Worm (Caenorhabditis elegans) whole organism, L2 larva: ENCODE results near the gene twk-48.

Experiments
- R02D3.7 ChIP-seq: fragments of 150-350 bp; optimal IDR thresholded peaks from 2 replicates; lab custom pipeline; 2014; ENCODE audit warnings: missing biosample characterization, missing genetic modification characterization
- aly-2 ChIP-seq: fragments of 150-350 bp; optimal IDR thresholded peaks from 2 replicates; lab custom pipeline; 2014; ENCODE audit warnings: missing biosample characterization, missing genetic modification characterization
- blmp-1 ChIP-seq: sonication (generic microtip); optimal IDR thresholded peaks from 2 replicates; lab custom pipeline; 2017; ENCODE audit warnings: missing genetic modification characterization, mild to moderate bottlenecking, missing compliant biosample characterization, antibody characterized with exemption, moderate library complexity; ENCODE audit not compliant: insufficient read depth
- ceh-82 ChIP-seq: fragments of 150-350 bp; optimal IDR thresholded peaks from 2 replicates; lab custom pipeline; 2014; ENCODE audit warnings: missing biosample characterization, missing genetic modification characterization
- elt-3 ChIP-seq: sonication (generic microtip); optimal IDR thresholded peaks from 2 replicates; lab custom pipeline; 2017; ENCODE audit warnings: missing biosample characterization, missing genetic modification characterization
- fos-1 ChIP-seq: fragments of 150-350 bp; optimal IDR thresholded peaks from 2 replicates; lab custom pipeline; 2014; ENCODE audit warnings: missing biosample characterization, missing genetic modification characterization
- gmeb-1 ChIP-seq: fragments of 150-350 bp; optimal IDR thresholded peaks from 2 replicates; lab custom pipeline; 2014; ENCODE audit warnings: missing biosample characterization, missing genetic modification characterization
- lsy-2 ChIP-seq, 2 experiments: fragments of 150-350 bp in 1 of 2; sonication (generic microtip) in 1 of 2; optimal IDR thresholded peaks; 2 replicates each; lab custom pipeline; 2014 to 2017; ENCODE audit warnings: missing biosample characterization in 2 of 2, missing genetic modification characterization in 2 of 2
- mbf-1 ChIP-seq: sonication (generic microtip); optimal IDR thresholded peaks from 2 replicates; lab custom pipeline; 2017; ENCODE audit warnings: missing biosample characterization, missing genetic modification characterization
- nhr-10 ChIP-seq: sonication (generic microtip); optimal IDR thresholded peaks from 2 replicates; lab custom pipeline; 2017; ENCODE audit warnings: missing biosample characterization, missing genetic modification characterization
- nhr-12 ChIP-seq: fragments of 150-350 bp; optimal IDR thresholded peaks from 2 replicates; lab custom pipeline; 2014; ENCODE audit warnings: missing biosample characterization, missing genetic modification characterization
- nhr-129 ChIP-seq: fragments of 150-350 bp; optimal IDR thresholded peaks from 2 replicates; lab custom pipeline; 2014; ENCODE audit warnings: missing biosample characterization, missing genetic modification characterization
- nhr-25 ChIP-seq: fragments of 150-350 bp; sonication (generic microtip); optimal IDR thresholded peaks from 3 replicates; lab custom pipeline; 2014; ENCODE audit warnings: missing biosample characterization, missing genetic modification characterization
- nhr-6 ChIP-seq: fragments of 150-350 bp; optimal IDR thresholded peaks from 2 replicates; lab custom pipeline; 2014; ENCODE audit warnings: missing biosample characterization, missing genetic modification characterization
- nhr-77 ChIP-seq: fragments of 150-350 bp; optimal IDR thresholded peaks from 2 replicates; lab custom pipeline; 2014; ENCODE audit warnings: missing biosample characterization, missing genetic modification characterization
- skn-1 ChIP-seq: sonication (generic microtip); optimal IDR thresholded peaks from 2 replicates; lab custom pipeline; 2017; ENCODE audit warnings: missing biosample characterization, missing genetic modification characterization
- sma-3 ChIP-seq: sonication (generic microtip); optimal IDR thresholded peaks from 2 replicates; lab custom pipeline; 2016; ENCODE audit warnings: missing genetic modification reagents, missing genetic modification characterization, missing compliant biosample characterization
- sma-9 ChIP-seq, 2 experiments: fragments of 150-350 bp in 1 of 2; sonication (generic microtip) in 1 of 2; optimal IDR thresholded peaks; 2 replicates each; lab custom pipeline; 2014 to 2016; ENCODE audit warnings: missing genetic modification characterization in 2 of 2, mild to moderate bottlenecking in 1 of 2, missing biosample characterization in 1 of 2, missing compliant biosample characterization in 1 of 2, missing genetic modification reagents in 1 of 2, moderate library complexity in 1 of 2
- unc-39 ChIP-seq: fragments of 150-350 bp; optimal IDR thresholded peaks from 2 replicates; lab custom pipeline; 2014; ENCODE audit warnings: missing biosample characterization, missing genetic modification characterization

Gene twk-48

DNA sequence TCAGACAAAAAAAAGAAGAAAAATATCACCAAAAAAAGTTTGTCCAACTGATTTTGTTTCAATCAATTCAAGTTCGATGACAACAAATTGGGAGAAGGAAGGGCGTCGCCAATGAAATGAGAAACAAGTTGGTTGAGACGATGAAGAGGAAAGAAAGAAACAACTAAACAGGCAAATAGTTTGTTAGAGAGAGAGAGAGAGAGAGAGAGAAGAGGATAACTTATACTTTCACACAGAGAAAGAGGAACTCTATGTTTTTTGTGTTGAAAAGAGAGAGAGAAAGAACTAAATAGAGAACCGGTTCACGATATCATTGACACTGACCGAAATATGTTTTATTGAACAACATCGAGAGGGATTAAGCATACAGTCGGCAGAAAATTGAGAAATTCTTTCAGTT, 47.0 kb downstream of the twk-48 start:
- TF ChIP-seq nhr-25 (tag; lab: Kevin White, UChicago) (peak; percentile 31), elt-3 (tag; lab: Kevin White, UChicago) (no peak), blmp-1 (peak; percentile 48), sma-3 (GFP tag; lab: Kevin White, UChicago) (peak; percentile 31), nhr-10 (tag; lab: Kevin White, UChicago) (no peak), sma-9 (GFP tag; optimal IDR thresholded peaks at IDR 0.05; lab: Kevin White, UChicago) (peak; percentile 8), sma-9 (tag; optimal IDR thresholded peaks at IDR 0.05; lab: Kevin White, UChicago) (no peak), lsy-2 (tag; optimal IDR thresholded peaks at IDR 0.05; lab: Kevin White, UChicago) (no peak), nhr-12 (tag; lab: Kevin White, UChicago) (no peak)

DNA sequence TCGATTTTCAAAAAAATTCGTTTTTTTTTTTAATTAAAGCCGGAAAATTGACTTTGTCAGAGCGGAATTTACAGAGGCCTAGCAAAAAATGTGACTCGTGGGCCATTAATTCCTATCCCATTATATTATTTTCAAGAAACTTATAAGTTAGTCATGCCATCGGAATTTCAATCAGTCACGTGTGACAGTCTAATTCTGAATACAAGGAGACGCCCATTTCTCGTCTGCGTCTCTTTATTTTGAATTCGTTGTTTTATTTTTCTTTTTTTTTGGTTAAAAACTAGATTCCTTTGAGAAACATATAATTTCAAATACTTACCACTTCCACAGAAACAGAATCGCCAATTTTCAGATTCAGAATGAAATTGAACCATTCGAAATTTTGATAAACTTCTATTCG, 48.2 kb downstream of the twk-48 start:
- TF ChIP-seq sma-3 (GFP tag; lab: Kevin White, UChicago) (peak; percentile 3), nhr-6 (no peak)

DNA sequence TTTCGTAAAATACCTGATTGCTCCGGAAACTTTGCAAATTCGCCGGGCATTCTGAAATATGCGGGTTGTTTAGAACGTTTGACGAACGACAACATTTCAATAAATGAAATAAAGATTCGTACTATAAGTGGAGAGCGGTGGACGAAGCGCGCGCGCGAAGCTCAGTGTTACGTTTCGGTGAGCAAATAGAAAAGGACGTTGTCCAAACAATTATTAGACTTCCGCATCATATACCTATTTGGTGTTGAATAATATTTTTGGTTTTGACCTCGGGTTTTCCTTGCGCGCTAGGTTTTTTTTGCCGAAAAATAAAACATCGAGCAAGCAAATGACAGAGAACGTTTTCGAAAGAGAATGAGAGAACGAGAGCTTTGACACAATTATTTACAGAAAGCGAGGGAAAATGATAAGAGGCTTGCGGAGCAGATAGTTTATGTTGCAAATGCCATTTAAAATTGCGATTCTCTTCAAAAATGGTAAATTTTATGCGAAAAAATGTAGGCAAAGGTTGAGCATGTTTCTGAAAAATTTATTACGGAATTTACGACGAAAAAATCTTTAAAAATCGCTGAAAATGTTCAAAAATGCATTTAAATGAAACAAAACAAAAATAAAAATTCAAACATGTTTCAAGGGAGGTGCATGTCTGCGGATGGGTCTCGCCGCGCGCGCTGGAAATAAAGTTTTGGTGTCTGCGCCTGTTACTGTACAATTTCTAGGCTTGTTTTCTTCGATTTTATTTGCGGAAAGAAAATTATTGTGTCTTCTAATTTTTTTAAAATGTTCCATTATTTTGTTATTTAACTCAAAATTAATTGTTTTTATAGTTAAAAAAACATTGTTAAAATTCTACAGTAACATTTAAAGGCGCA, 50.3 kb downstream of the twk-48 start, which contains the start of the genes cyld-1 and F40F12.9:
cyld-1 (minus strand) TSS at position 51 of the 872 bp plus-strand sequence.
F40F12.9 (plus strand) TSS at position 721 of the 872 bp plus-strand sequence.
- no peak for TF ChIP-seq nhr-77 (tag; lab: Kevin White, UChicago)
- TF ChIP-seq fos-1: peak; percentile 55
- TF ChIP-seq, all 48 proteins: peak for 1

DNA sequence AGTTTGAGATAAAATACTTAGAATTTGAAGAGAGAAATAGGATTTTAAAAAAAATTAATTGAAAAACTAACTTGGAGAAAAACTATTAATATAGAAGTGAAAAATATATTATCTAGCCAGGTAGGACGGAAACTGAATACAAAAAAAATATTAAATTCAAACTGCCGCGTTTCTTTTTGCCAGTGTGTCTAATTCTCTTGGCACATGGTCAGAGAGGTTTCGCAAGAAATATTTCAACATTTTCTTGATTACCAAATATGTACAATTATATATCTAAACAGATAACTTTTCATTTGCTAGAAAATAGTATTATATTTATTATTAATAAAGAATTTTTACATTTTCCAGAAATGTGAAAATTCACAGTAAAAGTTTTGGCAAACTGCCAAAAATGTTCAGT, 52.0 kb downstream of the twk-48 start:
- TF ChIP-seq skn-1 (tag; lab: Kevin White, UChicago) (no peak), ceh-82 (tag; lab: Kevin White, UChicago) (no peak), R02D3.7 (no peak), gmeb-1 (peak; percentile 45), unc-39 (tag; lab: Kevin White, UChicago) (no peak), nhr-129 (tag; lab: Kevin White, UChicago) (no peak), aly-2 (no peak), mbf-1 (tag; lab: Kevin White, UChicago) (no peak)
